Worm (Caenorhabditis elegans) whole organism, young adult: Measurements from ENCODE around the gene C50C3.5.
A peak's percentile ranks its signal among the peaks of the same experiment; 100 is the strongest.

Experiments used
- B0019.2 ChIP-seq: fragments of 200-800 bp; sonication (Bioruptor generic); conservative IDR thresholded peaks from 2 replicates; pipeline ENCODE4 v1.3.6; 2022; ENCODE audit warnings: missing genetic modification reagents, missing genetic modification characterization, missing compliant biosample characterization
- B0035.1 ChIP-seq: sonication (generic microtip); optimal IDR thresholded peaks from 2 replicates; lab custom pipeline; 2016; ENCODE audit warnings: missing genetic modification characterization, mild to moderate bottlenecking, missing compliant biosample characterization, missing genotype, missing genetic modification reagents
- C06A6.2 ChIP-seq: fragments of 200-800 bp; sonication (Bioruptor generic); conservative IDR thresholded peaks from 2 replicates; pipeline ENCODE4 v1.3.6; 2022; ENCODE audit warnings: missing genetic modification characterization, missing compliant biosample characterization
- C17E4.6 ChIP-seq: fragments of 200-800 bp; sonication (Bioruptor generic); IDR thresholded peaks from 2 replicates; pipeline ENCODE4 v1.3.6; 2022; ENCODE audit warnings: missing genetic modification reagents, missing genetic modification characterization, missing compliant biosample characterization
- D2030.7 ChIP-seq: fragments of 200-800 bp; sonication (Bioruptor generic); IDR thresholded peaks from 2 replicates; pipeline ENCODE4 v1.3.6; 2022; ENCODE audit warnings: missing genetic modification reagents, missing genetic modification characterization, missing compliant biosample characterization
- F49E8.2 ChIP-seq: sonication (generic microtip); optimal IDR thresholded peaks from 3 replicates; lab custom pipeline; 2017; ENCODE audit warnings: missing genetic modification characterization, mild to moderate bottlenecking, missing compliant biosample characterization, antibody characterized with exemption, moderate library complexity; ENCODE audit not compliant: insufficient read depth
- F57A8.1 ChIP-seq: fragments of 200-800 bp; sonication (Bioruptor generic); optimal IDR thresholded peaks from 2 replicates; lab custom pipeline; 2018; ENCODE audit warnings: mild to moderate bottlenecking, missing genetic modification characterization, moderate library complexity, missing compliant biosample characterization
- K12H6.12 ChIP-seq: fragments of 200-800 bp; sonication (Bioruptor generic); optimal IDR thresholded peaks from 2 replicates; lab custom pipeline; 2018; ENCODE audit warnings: mild to moderate bottlenecking, missing genetic modification characterization, missing compliant biosample characterization
- T07F8.4 ChIP-seq: sonication (generic microtip); optimal IDR thresholded peaks from 2 replicates; lab custom pipeline; 2016; ENCODE audit warnings: mild to moderate bottlenecking, missing genetic modification characterization, moderate library complexity, missing compliant biosample characterization
- Y53G8AR.9 ChIP-seq: fragments of 200-800 bp; sonication (Bioruptor generic); conservative IDR thresholded peaks from 2 replicates; pipeline ENCODE4 v1.3.6; 2022; ENCODE audit warnings: missing genetic modification reagents, missing genetic modification characterization, missing compliant biosample characterization
- Y79H2A.3 ChIP-seq: fragments of 200-800 bp; sonication (Bioruptor generic); conservative IDR thresholded peaks from 2 replicates; pipeline ENCODE4 v1.3.6; 2022; ENCODE audit warnings: missing genetic modification reagents, missing genetic modification characterization, missing compliant biosample characterization
- Y95B8A.8 ChIP-seq: fragments of 200-800 bp; sonication (Bioruptor generic); IDR thresholded peaks from 2 replicates; pipeline ENCODE4 v1.3.6; 2022; ENCODE audit warnings: missing genetic modification reagents, missing genetic modification characterization, missing compliant biosample characterization
- ZK185.1 ChIP-seq: sonication (generic microtip); optimal IDR thresholded peaks from 2 replicates; lab custom pipeline; 2016; ENCODE audit warnings: mild to moderate bottlenecking, missing genetic modification characterization, missing compliant biosample characterization; ENCODE audit not compliant: poor library complexity, severe bottlenecking
- akir-1 ChIP-seq: fragments of 200-800 bp; sonication (Bioruptor generic); optimal IDR thresholded peaks from 2 replicates; lab custom pipeline; 2018; ENCODE audit warnings: mild to moderate bottlenecking, missing genetic modification characterization, moderate library complexity, missing compliant biosample characterization
- ama-1 ChIP-seq, 3 experiments: fragments of 150-350 bp in 1 of 3; sonication (generic microtip) in 2 of 3; optimal IDR thresholded peaks; 2 replicates each; lab custom pipeline; 2014 to 2018; ENCODE audit warnings: missing biosample characterization in 2 of 3, missing genetic modification characterization in 2 of 3, missing genetic modification reagents in 2 of 3
- aptf-2 ChIP-seq: fragments of 200-800 bp; sonication (Bioruptor generic); conservative IDR thresholded peaks from 2 replicates; pipeline ENCODE4 v1.3.6; 2022; ENCODE audit warnings: missing genetic modification reagents, missing genetic modification characterization, missing compliant biosample characterization
- atf-7 ChIP-seq: sonication (generic microtip); optimal IDR thresholded peaks from 2 replicates; lab custom pipeline; 2017; ENCODE audit warnings: mild to moderate bottlenecking, missing genetic modification characterization, missing compliant biosample characterization
- athp-1 ChIP-seq: sonication (generic microtip); optimal IDR thresholded peaks from 2 replicates; lab custom pipeline; 2017; ENCODE audit warnings: mild to moderate bottlenecking, missing genetic modification characterization, missing compliant biosample characterization
- attf-5 ChIP-seq: fragments of 200-800 bp; sonication (Bioruptor generic); optimal IDR thresholded peaks from 2 replicates; lab custom pipeline; 2018; ENCODE audit warnings: mild to moderate bottlenecking, missing genetic modification characterization, missing compliant biosample characterization
- cebp-1 ChIP-seq, 2 experiments: fragments of 200-800 bp in 1 of 2; sonication (Bioruptor generic) in 1 of 2; sonication (generic microtip) in 1 of 2; IDR thresholded peaks in 1 of 2; optimal IDR thresholded peaks in 1 of 2; 2 replicates each; pipeline versions ENCODE4 v1.3.6 to Lab custom; 2017 to 2022; ENCODE audit warnings: missing compliant biosample characterization in 2 of 2, missing genetic modification characterization in 2 of 2, mild to moderate bottlenecking in 1 of 2, missing genetic modification reagents in 1 of 2, moderate library complexity in 1 of 2
- ceh-79 ChIP-seq: sonication (generic microtip); optimal IDR thresholded peaks from 2 replicates; lab custom pipeline; 2017; ENCODE audit warnings: mild to moderate bottlenecking, missing genetic modification characterization, missing compliant biosample characterization
- dpff-1 ChIP-seq: sonication (generic microtip); optimal IDR thresholded peaks from 2 replicates; lab custom pipeline; 2017; ENCODE audit warnings: mild to moderate bottlenecking, missing genetic modification characterization, missing compliant biosample characterization
- dpl-1 ChIP-seq: fragments of 150-350 bp; optimal IDR thresholded peaks from 2 replicates; lab custom pipeline; 2014; ENCODE audit warnings: missing biosample characterization, missing genetic modification reagents, missing genetic modification characterization
- efl-1 ChIP-seq: fragments of 150-350 bp; optimal IDR thresholded peaks from 2 replicates; lab custom pipeline; 2014; ENCODE audit warnings: missing biosample characterization, missing genetic modification reagents, missing genetic modification characterization
- ekl-4 ChIP-seq: fragments of 200-800 bp; sonication (Bioruptor generic); IDR thresholded peaks from 2 replicates; pipeline ENCODE4 v1.3.6; 2022; ENCODE audit warnings: missing genetic modification reagents, missing genetic modification characterization, missing compliant biosample characterization
- hsf-1 ChIP-seq: fragments of 200-800 bp; sonication (Bioruptor generic); IDR thresholded peaks from 2 replicates; pipeline ENCODE4 v1.3.6; 2022; ENCODE audit warnings: missing genetic modification reagents, missing genetic modification characterization, missing compliant biosample characterization
- lin-26 ChIP-seq: fragments of 200-800 bp; sonication (Bioruptor generic); IDR thresholded peaks from 2 replicates; pipeline ENCODE4 v1.3.6; 2022; ENCODE audit warnings: missing genetic modification reagents, missing genetic modification characterization, missing compliant biosample characterization
- lsy-27 ChIP-seq: sonication (generic microtip); optimal IDR thresholded peaks from 2 replicates; lab custom pipeline; 2017; ENCODE audit warnings: missing genetic modification characterization, mild to moderate bottlenecking, missing compliant biosample characterization, antibody characterized with exemption, missing genotype, borderline replicate concordance; ENCODE audit not compliant: insufficient read depth
- nhr-179 ChIP-seq: sonication (generic microtip); optimal IDR thresholded peaks from 2 replicates; lab custom pipeline; 2016; ENCODE audit warnings: mild to moderate bottlenecking, missing genetic modification characterization, missing compliant biosample characterization
- nhr-80 ChIP-seq: sonication (generic microtip); optimal IDR thresholded peaks from 2 replicates; lab custom pipeline; 2016; ENCODE audit warnings: missing genetic modification characterization, missing compliant biosample characterization
- nhr-90 ChIP-seq: sonication (generic microtip); optimal IDR thresholded peaks from 2 replicates; lab custom pipeline; 2016; ENCODE audit warnings: missing genotype, mild to moderate bottlenecking, missing genetic modification characterization, missing compliant biosample characterization
- pbrm-1 ChIP-seq: fragments of 200-800 bp; sonication (Bioruptor generic); IDR thresholded peaks from 2 replicates; pipeline ENCODE4 v1.3.6; 2022; ENCODE audit warnings: missing genetic modification reagents, missing genetic modification characterization, missing compliant biosample characterization
- rcor-1 ChIP-seq: fragments of 200-800 bp; sonication (Bioruptor generic); IDR thresholded peaks from 2 replicates; pipeline ENCODE4 v1.3.6; 2022; ENCODE audit warnings: missing genetic modification reagents, missing genetic modification characterization, missing compliant biosample characterization
- rec-8 ChIP-seq, 2 experiments: sonication (generic microtip); optimal IDR thresholded peaks; 2 replicates each; lab custom pipeline; 2016; ENCODE audit warnings: mild to moderate bottlenecking in 2 of 2, missing genetic modification characterization in 2 of 2, missing genetic modification reagents in 2 of 2, missing genotype in 2 of 2, missing biosample characterization in 1 of 2, missing compliant biosample characterization in 1 of 2, moderate library complexity in 1 of 2
- sdz-38 ChIP-seq: sonication (generic microtip); optimal IDR thresholded peaks from 2 replicates; lab custom pipeline; 2016; ENCODE audit warnings: missing genotype, missing genetic modification characterization, missing compliant biosample characterization
- snpc-4 ChIP-seq, 5 experiments: fragments of 150-350 bp in 1 of 5; sonication (generic microtip) in 4 of 5; optimal IDR thresholded peaks; 2 replicates each; lab custom pipeline; 2014 to 2018; ENCODE audit warnings: missing genetic modification characterization in 5 of 5, missing biosample characterization in 3 of 5, antibody characterized with exemption in 2 of 5, mild to moderate bottlenecking in 2 of 5, missing compliant biosample characterization in 2 of 5, missing genotype in 2 of 5, moderate library complexity in 2 of 5, missing genetic modification reagents in 1 of 5
- sptf-2 ChIP-seq: fragments of 200-800 bp; sonication (Bioruptor generic); optimal IDR thresholded peaks from 2 replicates; lab custom pipeline; 2018; ENCODE audit warnings: mild to moderate bottlenecking, missing genetic modification characterization, missing compliant biosample characterization
- tbx-9 ChIP-seq: sonication (generic microtip); optimal IDR thresholded peaks from 2 replicates; lab custom pipeline; 2016; ENCODE audit warnings: borderline replicate concordance, missing genetic modification characterization, inconsistent platforms, missing compliant biosample characterization
- unc-62 ChIP-seq: fragments of 150-350 bp; optimal IDR thresholded peaks from 2 replicates; lab custom pipeline; 2014; ENCODE audit warnings: missing biosample characterization, missing genetic modification reagents, missing genetic modification characterization
- ztf-25 ChIP-seq: fragments of 200-800 bp; sonication (Bioruptor generic); IDR thresholded peaks from 2 replicates; pipeline ENCODE4 v1.3.6; 2022; ENCODE audit warnings: missing genetic modification reagents, missing genetic modification characterization, missing compliant biosample characterization
- ztf-28 ChIP-seq: fragments of 200-800 bp; sonication (Bioruptor generic); IDR thresholded peaks from 2 replicates; pipeline ENCODE4 v1.3.6; 2022; ENCODE audit warnings: missing genetic modification reagents, missing genetic modification characterization, missing compliant biosample characterization

The C50C3.5 gene

DNA sequence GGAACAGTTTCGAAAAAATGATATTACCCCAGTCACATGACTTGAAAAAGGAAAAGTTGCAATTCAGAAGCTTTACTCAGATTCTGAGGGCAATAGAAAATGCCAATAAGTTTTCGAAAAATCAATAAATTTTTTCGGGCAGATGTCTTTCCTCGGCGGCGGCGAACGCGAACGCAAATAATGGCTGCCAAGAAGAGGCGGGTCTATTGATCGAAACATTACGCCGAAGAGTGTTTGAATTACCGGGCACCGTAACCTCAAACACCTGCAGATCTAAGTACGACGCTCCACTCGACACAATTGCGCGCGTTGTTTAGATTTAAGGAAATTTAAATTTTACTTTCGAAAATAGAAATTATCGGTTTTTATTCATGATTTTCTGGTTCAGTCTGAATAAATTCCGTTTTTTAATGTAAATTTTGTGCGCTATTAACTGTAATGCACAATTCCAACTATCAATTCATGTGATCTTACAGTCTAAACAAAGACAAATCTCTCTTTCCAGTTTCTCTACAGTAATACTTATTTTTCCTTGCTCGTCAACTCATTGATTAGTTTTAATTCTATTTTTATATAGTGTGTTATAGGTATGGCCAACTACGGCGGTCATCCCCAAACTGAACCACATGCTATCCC is 15.1 kb upstream of the C50C3.5 start, which contains the start of gene prp-8 (continued):
- TF ChIP-seq ZK185.1 (peak; percentile 75), akir-1 (GFP tag; lab: Kevin White, UChicago) (no peak), sptf-2 (GFP tag; lab: Kevin White, UChicago) (no peak), pbrm-1 (peak; percentile 43; the same call in 1 of the 2 replicates), B0019.2 (GFP tag; lab: Robert Waterston, UW) (0 out of 2 replicates have a peak, but pooled peaks have one; percentile 9), sdz-38 (tag; lab: Kevin White, UChicago) (no peak), dpl-1 (GFP tag; lab: Kevin White, UChicago) (peak; percentile 79), nhr-80 (tag; lab: Kevin White, UChicago) (peak; percentile 50), nhr-90 (no peak), T07F8.4 (tag; lab: Kevin White, UChicago) (no peak), Y53G8AR.9 (GFP tag; lab: Robert Waterston, UW) (0 out of 2 replicates have a peak, but pooled peaks have one; percentile 46), B0035.1 (no peak), tbx-9 (tag; lab: Kevin White, UChicago) (no peak), Y95B8A.8 (GFP tag; lab: Robert Waterston, UW) (no peak)

DNA sequence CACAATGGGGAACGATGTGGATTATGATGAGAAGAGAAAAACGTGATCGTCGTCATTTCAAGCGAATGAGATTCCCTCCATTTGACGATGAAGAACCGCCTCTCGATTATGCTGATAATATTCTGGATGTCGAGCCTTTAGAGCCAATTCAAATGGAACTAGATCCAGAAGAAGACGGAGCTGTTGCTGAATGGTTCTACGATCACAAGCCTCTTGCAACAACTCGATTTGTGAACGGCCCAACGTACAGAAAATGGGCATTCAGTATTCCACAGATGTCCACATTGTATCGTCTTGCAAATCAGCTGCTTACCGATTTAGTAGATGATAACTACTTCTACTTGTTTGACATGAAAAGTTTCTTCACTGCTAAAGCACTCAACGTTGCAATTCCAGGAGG is 14.3 kb upstream of the C50C3.5 start:
- no peak for TF ChIP-seq rec-8 (tag; optimal IDR thresholded peaks at IDR 0.05; lab: Kevin White, UChicago)
- no peak for TF ChIP-seq ztf-28 (GFP tag; lab: Robert Waterston, UW)
- TF ChIP-seq Y95B8A.8 (GFP tag; lab: Robert Waterston, UW): no peak
- TF ChIP-seq aptf-2: no peak
- TF ChIP-seq ztf-25 (GFP tag; lab: Robert Waterston, UW): no peak
- no peak for TF ChIP-seq ceh-79 (tag; lab: Kevin White, UChicago)
- TF ChIP-seq rcor-1 (GFP tag; lab: Robert Waterston, UW): no peak
- TF ChIP-seq attf-5: no peak
- TF ChIP-seq K12H6.12 (tag; lab: Kevin White, UChicago): no peak
- TF ChIP-seq atf-7 (tag; lab: Kevin White, UChicago): no peak
- no peak for TF ChIP-seq unc-62 (GFP tag; lab: Kevin White, UChicago)

DNA sequence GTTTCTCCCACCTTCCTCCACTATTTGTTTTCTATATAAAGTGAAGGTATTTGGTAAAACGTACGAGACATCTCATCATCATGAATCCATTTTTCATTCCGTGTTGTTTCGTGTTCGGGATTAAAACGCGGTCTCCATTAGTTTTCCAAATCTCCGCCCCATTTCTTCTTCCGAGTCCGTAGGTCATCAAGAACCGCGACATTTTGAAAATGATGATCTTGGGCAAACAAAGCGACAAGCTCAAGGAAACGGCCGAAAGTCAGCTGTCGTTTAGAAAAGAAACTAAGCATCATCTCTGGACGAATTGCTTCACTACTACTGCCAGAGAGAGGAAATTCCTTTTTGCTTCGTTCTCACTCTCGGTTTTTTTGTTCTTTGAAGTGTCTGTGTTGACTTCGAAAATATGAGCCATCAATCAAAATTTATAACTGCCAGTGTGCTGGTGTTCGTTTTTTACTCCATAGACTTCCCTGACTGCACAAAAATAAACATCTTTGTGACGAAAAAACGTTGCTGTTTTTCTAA is 6.4 kb upstream of the C50C3.5 start:
- no peak for TF ChIP-seq dpff-1 (tag; lab: Kevin White, UChicago)
- 0 out of 2 replicates have a peak, but pooled peaks have one; percentile 31 for TF ChIP-seq Y79H2A.3
- no peak for TF ChIP-seq D2030.7 (GFP tag; lab: Robert Waterston, UW)
- no peak for TF ChIP-seq dpl-1 (GFP tag; lab: Kevin White, UChicago)
- no peak for TF ChIP-seq Y53G8AR.9 (GFP tag; lab: Robert Waterston, UW)
- peak; percentile 41; the same call in 1 of the 2 replicates for TF ChIP-seq lin-26 (GFP tag; lab: Robert Waterston, UW)
- TF ChIP-seq cebp-1 (GFP tag; IDR thresholded peaks at IDR 0.05; lab: Robert Waterston, UW): no peak
- TF ChIP-seq cebp-1 (tag; optimal IDR thresholded peaks at IDR 0.05; lab: Kevin White, UChicago): no peak
- TF ChIP-seq F57A8.1 (GFP tag; lab: Kevin White, UChicago): no peak
- TF ChIP-seq C17E4.6 (GFP tag; lab: Robert Waterston, UW): no peak
- TF ChIP-seq athp-1 (tag; lab: Kevin White, UChicago): no peak
- no peak for TF ChIP-seq ama-1 (optimal IDR thresholded peaks at IDR 0.05; lab: Kevin White, UChicago)
- peak in 1 of 2 experiments; percentile 56 for TF ChIP-seq ama-1 (GFP tag; optimal IDR thresholded peaks at IDR 0.05; lab: Kevin White, UChicago)
- TF ChIP-seq C06A6.2: no peak
- no peak for TF ChIP-seq ekl-4 (GFP tag; lab: Robert Waterston, UW)
- TF ChIP-seq snpc-4 (GFP tag; optimal IDR thresholded peaks at IDR 0.05; lab: Kevin White, UChicago): peak; percentile 10
- no peak for TF ChIP-seq snpc-4 (tag; optimal IDR thresholded peaks at IDR 0.05; lab: Kevin White, UChicago)
- TF ChIP-seq nhr-179: no peak
- TF ChIP-seq sdz-38 (tag; lab: Kevin White, UChicago): no peak
- TF ChIP-seq F49E8.2: peak; percentile 9
- peak; percentile 14; the same call in 1 of the 2 replicates for TF ChIP-seq hsf-1 (GFP tag; lab: Robert Waterston, UW)
- TF ChIP-seq efl-1 (GFP tag; lab: Kevin White, UChicago): no peak
- no peak for TF ChIP-seq lsy-27
- TF ChIP-seq sptf-2 (GFP tag; lab: Kevin White, UChicago): no peak
- no peak for TF ChIP-seq T07F8.4 (tag; lab: Kevin White, UChicago)
